Fruit fly (Drosophila melanogaster) whole organism, adult: Measurements from ENCODE around the gene CG5823.

ENCODE experiments used
- CG12768 ChIP-seq: fragments of 200-800 bp; sonication (Bioruptor generic); optimal IDR thresholded peaks from 2 replicates; lab custom pipeline; 2017; ENCODE audit warnings: missing biosample characterization, missing genetic modification characterization, mild to moderate bottlenecking, moderate library complexity, missing genetic modification reagents
- Hr96 ChIP-seq: fragments of 200-800 bp; sonication (Bioruptor generic); optimal IDR thresholded peaks from 2 replicates; lab custom pipeline; 2016; ENCODE audit warnings: missing biosample characterization, missing genetic modification characterization
- cnc ChIP-seq, 2 experiments: fragments of >200 bp; optimal IDR thresholded peaks; 2 replicates each; lab custom pipeline; 2017
- tj ChIP-seq: fragments of 200-800 bp; sonication (Bioruptor generic); optimal IDR thresholded peaks from 3 replicates; lab custom pipeline; 2017; ENCODE audit warnings: missing biosample characterization, mild to moderate bottlenecking, missing genetic modification characterization, moderate library complexity

- no peak for TF ChIP-seq Hr96 (GFP tag; lab: Kevin White, UChicago)
- no peak for TF ChIP-seq cnc (optimal IDR thresholded peaks at IDR 0.05; lab: Kevin White, UChicago)
- no peak for TF ChIP-seq CG12768 (GFP tag; lab: Kevin White, UChicago)
- no peak for TF ChIP-seq tj (GFP tag; lab: Kevin White, UChicago)
These were observed 31.5 kb downstream of the CG5823 start for dm6 chr3R:17502862-17503261.
